Fruit fly (Drosophila melanogaster): ENCODE data around the gene CG42371.

CG42371 gene

DNA sequence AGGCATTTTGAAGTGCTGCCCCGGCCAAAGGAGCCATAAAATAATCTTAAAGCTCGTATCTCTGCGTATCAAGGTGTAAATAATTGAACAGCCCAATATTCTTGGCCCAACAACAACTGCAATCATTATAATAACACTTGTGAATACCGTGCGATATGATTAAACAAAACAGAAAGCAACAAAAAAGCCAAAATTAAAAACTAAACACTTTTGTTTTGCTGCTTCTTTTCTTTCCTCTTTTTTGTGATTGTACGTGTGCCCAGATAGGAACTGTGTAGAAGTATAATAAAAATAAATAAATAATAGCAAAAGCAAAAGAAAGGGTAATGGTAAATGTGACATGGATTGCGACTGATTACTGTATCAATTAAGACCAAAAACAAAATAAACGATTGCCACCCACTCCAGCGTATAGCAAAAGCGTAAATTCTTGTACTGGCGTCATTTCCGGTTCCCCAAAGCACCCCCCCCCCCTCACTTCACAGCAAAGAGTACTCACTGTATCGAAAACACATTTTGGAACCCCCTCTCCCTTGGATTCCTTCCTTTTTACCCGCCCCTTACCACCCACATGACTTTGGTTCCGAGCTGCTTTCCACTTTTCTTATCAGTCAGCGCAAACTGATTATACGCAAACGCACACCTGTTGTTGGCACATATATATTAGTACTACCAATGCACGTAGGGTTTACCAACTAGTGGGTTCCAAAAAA lies 45.5 kb downstream of the CG42371 start:
- TF ChIP-seq toe (GFP tag; optimal IDR thresholded peaks at IDR 0.05) (no peak), CG14711 (tag; optimal IDR thresholded peaks at IDR 0.05) (no peak), tj (GFP tag; optimal IDR thresholded peaks at IDR 0.05) (peak; percentile 42), cnc (optimal IDR thresholded peaks at IDR 0.05) (no peak), Hr96 (GFP tag; optimal IDR thresholded peaks at IDR 0.05) (no peak), Clk (GFP tag; optimal IDR thresholded peaks at IDR 0.05) (no peak), kay (GFP tag; ENCODE audit: borderline replicate concordance) (peak; percentile 70), CG11617 (GFP tag; optimal IDR thresholded peaks at IDR 0.05) (peak; percentile 35), bab1 (GFP tag; optimal IDR thresholded peaks at IDR 0.05) (no peak), Mnt (GFP tag; optimal IDR thresholded peaks at IDR 0.05) (peak; percentile 39), CG12768 (GFP tag; optimal IDR thresholded peaks at IDR 0.05) (peak; percentile 16), CG33017 (tag; optimal IDR thresholded peaks at IDR 0.05) (no peak), ovo (GFP tag; optimal IDR thresholded peaks at IDR 0.05) (peak; percentile 27), CG1620 (GFP tag; optimal IDR thresholded peaks at IDR 0.05) (no peak), CG7045 (GFP tag; optimal IDR thresholded peaks at IDR 0.05) (no peak), CG5204 (GFP tag; optimal IDR thresholded peaks at IDR 0.05) (no peak), pad (GFP tag; optimal IDR thresholded peaks at IDR 0.05) (no peak), Crg-1 (GFP tag; optimal IDR thresholded peaks at IDR 0.05) (no peak), CG7101 (tag; optimal IDR thresholded peaks at IDR 0.05) (peak; percentile 29), cic (GFP tag; optimal IDR thresholded peaks at IDR 0.05) (peak; percentile 93)

DNA sequence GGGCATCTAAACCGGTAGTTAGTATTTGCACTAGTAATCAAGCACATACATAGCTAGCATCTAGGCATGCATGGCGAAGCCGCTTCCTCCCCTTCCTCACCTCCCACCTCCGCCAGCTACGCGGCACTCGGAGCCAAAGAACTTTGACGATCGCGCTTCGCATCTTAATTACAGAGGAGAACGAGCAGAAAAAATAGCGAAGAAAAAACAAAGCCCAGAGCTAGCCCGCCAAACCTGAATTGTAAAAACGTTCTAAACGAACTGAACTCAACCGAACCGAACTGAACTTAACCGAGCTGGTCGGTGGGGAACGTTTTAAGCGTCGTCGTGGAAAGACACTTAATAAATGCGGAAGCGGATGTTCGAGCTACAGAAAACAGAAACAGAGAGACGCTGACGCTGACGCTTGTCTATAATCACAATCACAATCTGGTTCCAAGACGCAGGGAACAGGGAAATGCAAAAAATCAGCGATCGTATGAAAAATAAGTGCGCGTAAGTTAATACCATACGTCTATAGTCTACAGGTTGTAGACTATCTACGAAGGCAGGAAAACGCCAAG lies 48.1 kb downstream of the CG42371 start:
- TF ChIP-seq kay (GFP tag; ENCODE audit: borderline replicate concordance) (peak; percentile 34), CG7101 (tag; optimal IDR thresholded peaks at IDR 0.05) (no peak), ovo (GFP tag; optimal IDR thresholded peaks at IDR 0.05) (peak; percentile 32), toe (GFP tag; optimal IDR thresholded peaks at IDR 0.05) (no peak), cic (GFP tag; optimal IDR thresholded peaks at IDR 0.05) (peak; percentile 35), pad (GFP tag; optimal IDR thresholded peaks at IDR 0.05) (no peak), CG5204 (GFP tag; optimal IDR thresholded peaks at IDR 0.05) (no peak), Hr96 (GFP tag; optimal IDR thresholded peaks at IDR 0.05) (no peak)

DNA sequence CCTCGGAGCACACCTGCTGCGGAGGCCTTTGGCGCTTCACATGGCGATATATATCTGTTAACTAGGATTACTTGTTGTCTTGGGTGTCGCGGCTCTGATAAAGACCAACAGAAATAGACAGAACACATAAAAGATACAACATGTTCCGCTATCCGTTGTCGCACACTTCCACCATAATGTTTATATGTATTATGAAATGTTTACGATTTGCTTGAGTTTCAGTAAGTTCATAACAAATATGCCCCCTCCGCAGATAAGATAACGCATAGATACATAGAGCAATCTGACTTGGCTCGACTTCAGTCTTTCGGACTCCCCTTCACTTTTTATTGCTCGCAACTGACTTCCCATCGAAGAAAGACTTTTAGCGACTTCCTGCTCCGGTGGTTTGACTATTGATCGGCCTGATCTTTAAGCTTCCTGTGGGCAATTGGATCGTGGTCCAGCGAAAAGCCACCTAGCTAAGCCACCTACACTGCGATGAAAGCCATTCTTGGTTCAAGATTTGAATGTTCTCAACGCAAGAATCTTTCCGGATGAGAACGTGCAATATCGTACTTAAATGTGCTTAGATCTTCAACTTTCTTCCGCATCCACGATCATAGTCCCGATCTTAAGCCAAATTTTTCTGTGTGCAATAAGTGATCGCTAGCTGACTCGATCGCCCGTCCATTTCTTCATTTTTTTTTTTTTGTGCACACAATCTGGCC lies 48.7 kb downstream of the CG42371 start:
- TF ChIP-seq tj (GFP tag; optimal IDR thresholded peaks at IDR 0.05), result no peak
- no peak for TF ChIP-seq cic (GFP tag; optimal IDR thresholded peaks at IDR 0.05)
- TF ChIP-seq Mnt (GFP tag; optimal IDR thresholded peaks at IDR 0.05), result no peak
- TF ChIP-seq ovo (GFP tag; optimal IDR thresholded peaks at IDR 0.05), result no peak
- TF ChIP-seq Clk (GFP tag; optimal IDR thresholded peaks at IDR 0.05), result no peak
- TF ChIP-seq CG33017 (tag; optimal IDR thresholded peaks at IDR 0.05), result no peak
- TF ChIP-seq cnc (optimal IDR thresholded peaks at IDR 0.05), result no peak
- TF ChIP-seq toe (GFP tag; optimal IDR thresholded peaks at IDR 0.05), result no peak
- TF ChIP-seq Crg-1 (GFP tag; optimal IDR thresholded peaks at IDR 0.05), result no peak
- TF ChIP-seq CG11617 (GFP tag; optimal IDR thresholded peaks at IDR 0.05), result no peak
- TF ChIP-seq kay (GFP tag; ENCODE audit: borderline replicate concordance), result no peak
- no peak for TF ChIP-seq CG7101 (tag; optimal IDR thresholded peaks at IDR 0.05)
- TF ChIP-seq CG5204 (GFP tag; optimal IDR thresholded peaks at IDR 0.05), result no peak
- TF ChIP-seq Hr96 (GFP tag; optimal IDR thresholded peaks at IDR 0.05), result no peak
- TF ChIP-seq CG1620 (GFP tag; optimal IDR thresholded peaks at IDR 0.05), result no peak
- no peak for TF ChIP-seq bab1 (GFP tag; optimal IDR thresholded peaks at IDR 0.05)
- TF ChIP-seq CG12768 (GFP tag; optimal IDR thresholded peaks at IDR 0.05), result no peak
- TF ChIP-seq CG14711 (tag; optimal IDR thresholded peaks at IDR 0.05), result no peak
- no peak for TF ChIP-seq CG7045 (GFP tag; optimal IDR thresholded peaks at IDR 0.05)

DNA sequence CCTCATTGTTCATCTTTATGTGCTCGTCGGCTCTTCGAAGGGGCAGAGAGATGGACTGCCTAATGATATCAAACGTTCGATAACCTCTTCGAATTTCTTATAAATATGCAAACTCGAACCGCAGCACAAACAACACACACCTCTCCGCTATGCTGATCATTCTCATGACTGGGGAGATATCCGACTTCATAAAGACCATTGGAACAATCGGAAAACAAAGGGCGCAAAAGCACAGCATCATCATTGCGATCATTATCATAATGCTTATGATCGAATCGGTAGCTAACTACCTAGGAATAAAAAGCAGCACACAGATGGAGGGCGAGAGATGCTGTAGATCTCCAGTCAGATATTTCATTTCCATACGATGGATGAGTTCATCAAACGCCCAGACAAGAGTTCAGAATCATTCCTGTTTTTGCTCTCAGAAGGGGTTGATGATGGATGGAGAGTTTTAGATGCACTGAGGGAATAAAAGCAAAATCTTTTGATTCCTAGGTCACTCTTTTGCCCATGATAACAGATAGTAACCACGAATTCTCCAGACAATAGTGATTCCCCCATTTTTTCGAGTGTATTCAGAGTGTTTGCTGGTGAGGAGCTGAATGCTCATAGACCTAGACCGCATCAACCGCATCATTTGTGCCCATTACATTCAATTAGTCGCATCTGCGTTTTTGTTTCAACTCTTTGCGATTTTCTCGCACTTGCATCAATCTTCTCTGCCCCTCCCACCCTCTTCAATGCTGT lies 49.9 kb downstream of the CG42371 start:
- no peak for TF ChIP-seq pad (GFP tag; optimal IDR thresholded peaks at IDR 0.05)
- no peak for TF ChIP-seq toe (GFP tag; optimal IDR thresholded peaks at IDR 0.05)
- no peak for TF ChIP-seq cic (GFP tag; optimal IDR thresholded peaks at IDR 0.05)
- TF ChIP-seq tj (GFP tag; optimal IDR thresholded peaks at IDR 0.05), result no peak
- TF ChIP-seq cnc (optimal IDR thresholded peaks at IDR 0.05), result no peak
- no peak for TF ChIP-seq kay (GFP tag; ENCODE audit: borderline replicate concordance)
- TF ChIP-seq ovo (GFP tag; optimal IDR thresholded peaks at IDR 0.05), result no peak
- TF ChIP-seq CG5204 (GFP tag; optimal IDR thresholded peaks at IDR 0.05), result no peak
- TF ChIP-seq CG33017 (tag; optimal IDR thresholded peaks at IDR 0.05), result no peak
- TF ChIP-seq Clk (GFP tag; optimal IDR thresholded peaks at IDR 0.05), result no peak
- TF ChIP-seq CG1620 (GFP tag; optimal IDR thresholded peaks at IDR 0.05), result no peak
- no peak for TF ChIP-seq Mnt (GFP tag; optimal IDR thresholded peaks at IDR 0.05)
- no peak for TF ChIP-seq bab1 (GFP tag; optimal IDR thresholded peaks at IDR 0.05)
- no peak for TF ChIP-seq CG11617 (GFP tag; optimal IDR thresholded peaks at IDR 0.05)
- no peak for TF ChIP-seq Hr96 (GFP tag; optimal IDR thresholded peaks at IDR 0.05)
- no peak for TF ChIP-seq CG7045 (GFP tag; optimal IDR thresholded peaks at IDR 0.05)
- no peak for TF ChIP-seq Crg-1 (GFP tag; optimal IDR thresholded peaks at IDR 0.05)
- TF ChIP-seq CG14711 (tag; optimal IDR thresholded peaks at IDR 0.05), result no peak
- no peak for TF ChIP-seq CG12768 (GFP tag; optimal IDR thresholded peaks at IDR 0.05)

Measured in whole organism, adult.